Worm (Caenorhabditis elegans) whole organism, L2 larva: ENCODE measurements around the gene ife-5.

Experiments
- C34F6.9 ChIP-seq: fragments of 150-350 bp; optimal IDR thresholded peaks from 2 replicates; lab custom pipeline; 2014; ENCODE audit warnings: missing biosample characterization, missing genetic modification characterization
- R02D3.7 ChIP-seq: fragments of 150-350 bp; optimal IDR thresholded peaks from 2 replicates; lab custom pipeline; 2014; ENCODE audit warnings: missing biosample characterization, missing genetic modification characterization
- ZK546.5 ChIP-seq: sonication (generic microtip); optimal IDR thresholded peaks from 2 replicates; lab custom pipeline; 2017; ENCODE audit warnings: missing biosample characterization, missing genetic modification characterization
- ama-1 ChIP-seq: fragments of 150-350 bp; optimal IDR thresholded peaks from 2 replicates; lab custom pipeline; 2018; ENCODE audit warnings: inconsistent platforms
- blmp-1 ChIP-seq: sonication (generic microtip); optimal IDR thresholded peaks from 2 replicates; lab custom pipeline; 2017; ENCODE audit warnings: missing genetic modification characterization, mild to moderate bottlenecking, missing compliant biosample characterization, antibody characterized with exemption, moderate library complexity; ENCODE audit not compliant: insufficient read depth
- crh-2 ChIP-seq: sonication (generic microtip); optimal IDR thresholded peaks from 2 replicates; lab custom pipeline; 2017; ENCODE audit warnings: missing biosample characterization, missing genetic modification characterization
- dmd-4 ChIP-seq: sonication (generic microtip); optimal IDR thresholded peaks from 2 replicates; lab custom pipeline; 2017; ENCODE audit warnings: missing biosample characterization, missing genetic modification characterization
- egl-27 ChIP-seq: sonication (generic microtip); optimal IDR thresholded peaks from 3 replicates; lab custom pipeline; 2017; ENCODE audit warnings: missing biosample characterization, missing genetic modification reagents, missing genetic modification characterization
- elt-3 ChIP-seq: sonication (generic microtip); optimal IDR thresholded peaks from 2 replicates; lab custom pipeline; 2017; ENCODE audit warnings: missing biosample characterization, missing genetic modification characterization
- fos-1 ChIP-seq: fragments of 150-350 bp; optimal IDR thresholded peaks from 2 replicates; lab custom pipeline; 2014; ENCODE audit warnings: missing biosample characterization, missing genetic modification characterization
- gmeb-1 ChIP-seq: fragments of 150-350 bp; optimal IDR thresholded peaks from 2 replicates; lab custom pipeline; 2014; ENCODE audit warnings: missing biosample characterization, missing genetic modification characterization
- lin-13 ChIP-seq: fragments of 150-350 bp; optimal IDR thresholded peaks from 2 replicates; lab custom pipeline; 2014; ENCODE audit warnings: missing biosample characterization, missing genetic modification reagents, missing genetic modification characterization
- lin-39 ChIP-seq: fragments of 150-350 bp; optimal IDR thresholded peaks from 2 replicates; lab custom pipeline; 2014; ENCODE audit warnings: missing biosample characterization, missing genetic modification reagents, missing genetic modification characterization
- lsy-2 ChIP-seq, 2 experiments: fragments of 150-350 bp in 1 of 2; sonication (generic microtip) in 1 of 2; optimal IDR thresholded peaks; 2 replicates each; lab custom pipeline; 2014 to 2017; ENCODE audit warnings: missing biosample characterization in 2 of 2, missing genetic modification characterization in 2 of 2
- mab-5 ChIP-seq: fragments of 150-350 bp; optimal IDR thresholded peaks from 2 replicates; lab custom pipeline; 2014; ENCODE audit warnings: missing biosample characterization, missing genetic modification characterization
- mbf-1 ChIP-seq: sonication (generic microtip); optimal IDR thresholded peaks from 2 replicates; lab custom pipeline; 2017; ENCODE audit warnings: missing biosample characterization, missing genetic modification characterization
- mdl-1 ChIP-seq, 2 experiments: fragments of 150-350 bp in 1 of 2; sonication (generic microtip) in 1 of 2; optimal IDR thresholded peaks; 2 replicates each; lab custom pipeline; 2017; ENCODE audit warnings: missing biosample characterization in 2 of 2, missing genetic modification characterization in 2 of 2
- nhr-10 ChIP-seq: sonication (generic microtip); optimal IDR thresholded peaks from 2 replicates; lab custom pipeline; 2017; ENCODE audit warnings: missing biosample characterization, missing genetic modification characterization
- nhr-11 ChIP-seq: fragments of 150-350 bp; optimal IDR thresholded peaks from 2 replicates; lab custom pipeline; 2014; ENCODE audit warnings: missing biosample characterization, missing genetic modification characterization
- nhr-129 ChIP-seq: fragments of 150-350 bp; optimal IDR thresholded peaks from 2 replicates; lab custom pipeline; 2014; ENCODE audit warnings: missing biosample characterization, missing genetic modification characterization
- nhr-21 ChIP-seq: fragments of 150-350 bp; optimal IDR thresholded peaks from 2 replicates; lab custom pipeline; 2014; ENCODE audit warnings: missing biosample characterization, missing genetic modification characterization
- nhr-23 ChIP-seq: fragments of 150-350 bp; optimal IDR thresholded peaks from 2 replicates; lab custom pipeline; 2014; ENCODE audit warnings: missing biosample characterization, missing genetic modification reagents, missing genetic modification characterization
- nhr-237 ChIP-seq: fragments of 150-350 bp; optimal IDR thresholded peaks from 2 replicates; lab custom pipeline; 2014; ENCODE audit warnings: missing biosample characterization, missing genetic modification characterization
- nhr-25 ChIP-seq: fragments of 150-350 bp; sonication (generic microtip); optimal IDR thresholded peaks from 3 replicates; lab custom pipeline; 2014; ENCODE audit warnings: missing biosample characterization, missing genetic modification characterization
- nhr-6 ChIP-seq: fragments of 150-350 bp; optimal IDR thresholded peaks from 2 replicates; lab custom pipeline; 2014; ENCODE audit warnings: missing biosample characterization, missing genetic modification characterization
- sem-4 ChIP-seq: fragments of 150-350 bp; optimal IDR thresholded peaks from 2 replicates; lab custom pipeline; 2014; ENCODE audit warnings: missing biosample characterization, missing genetic modification reagents, missing genetic modification characterization
- skn-1 ChIP-seq: sonication (generic microtip); optimal IDR thresholded peaks from 2 replicates; lab custom pipeline; 2017; ENCODE audit warnings: missing biosample characterization, missing genetic modification characterization
- sma-3 ChIP-seq: sonication (generic microtip); optimal IDR thresholded peaks from 2 replicates; lab custom pipeline; 2016; ENCODE audit warnings: missing genetic modification reagents, missing genetic modification characterization, missing compliant biosample characterization
- unc-55 ChIP-seq: fragments of 150-350 bp; sonication (generic microtip); optimal IDR thresholded peaks from 3 replicates; lab custom pipeline; 2014; ENCODE audit warnings: missing biosample characterization, missing genetic modification reagents, missing genetic modification characterization

Gene ife-5

ce11 chrII:12266145-12266544 lies 14.3 kb upstream of the ife-5 start, which contains the start of gene tric-1B.1:
Gene tric-1B.1, minus strand, starts transcription at chrII:12266245.
- TF ChIP-seq nhr-21, result no peak
- no peak for TF ChIP-seq elt-3 (tag; lab: Kevin White, UChicago)
- no peak for TF ChIP-seq nhr-10
- TF ChIP-seq mbf-1, result no peak
- TF ChIP-seq nhr-25 (tag; lab: Kevin White, UChicago), result no peak
- TF ChIP-seq skn-1, result no peak

ce11 chrII:12266797-12267196 lies 13.7 kb upstream of the ife-5 start:
- TF ChIP-seq C34F6.9 (tag; lab: Kevin White, UChicago) (no peak), fos-1 (peak; percentile 37), unc-55 (no peak)

- peak; percentile 6 for TF ChIP-seq C34F6.9 (tag; lab: Kevin White, UChicago)
- peak; percentile 5 for TF ChIP-seq nhr-129 (tag; lab: Kevin White, UChicago)
- no peak for TF ChIP-seq mdl-1 (tag; optimal IDR thresholded peaks at IDR 0.05; lab: Kevin White, UChicago)
- TF ChIP-seq ama-1 (lab: Kevin White, UChicago), result no peak
- peak in 1 of 2 experiments; percentile 45 for TF ChIP-seq lsy-2 (tag; optimal IDR thresholded peaks at IDR 0.05; lab: Kevin White, UChicago)
- TF ChIP-seq, all 48 proteins: peak for 3
These were observed 11.6 kb upstream of the ife-5 start for ce11 chrII:12268857-12269256.

ce11 chrII:12274944-12275343 lies 5.5 kb upstream of the ife-5 start, which contains the start of gene Y57A10A.27:
Gene Y57A10A.27, minus strand, starts transcription at chrII:12275044.
- no peak for TF ChIP-seq sem-4 (tag; lab: Kevin White, UChicago)
- TF ChIP-seq mdl-1 (tag; optimal IDR thresholded peaks at IDR 0.05; lab: Kevin White, UChicago), result no peak
- TF ChIP-seq elt-3 (tag; lab: Kevin White, UChicago), result no peak
- no peak for TF ChIP-seq gmeb-1 (tag; lab: Kevin White, UChicago)
- TF ChIP-seq sma-3 (GFP tag; lab: Kevin White, UChicago), result no peak
- TF ChIP-seq unc-55, result no peak
- no peak for TF ChIP-seq nhr-10
- TF ChIP-seq crh-2, result no peak
- TF ChIP-seq nhr-23 (tag; lab: Kevin White, UChicago), result no peak
- TF ChIP-seq nhr-6 (tag; lab: Kevin White, UChicago), result no peak
- no peak for TF ChIP-seq lin-13 (GFP tag; lab: Kevin White, UChicago)
- TF ChIP-seq lsy-2 (tag; optimal IDR thresholded peaks at IDR 0.05; lab: Kevin White, UChicago), result no peak
- TF ChIP-seq, all 48 proteins: peak for 0

ce11 chrII:12278602-12279001 lies 1.9 kb upstream of the ife-5 start:
- TF ChIP-seq C34F6.9 (tag; lab: Kevin White, UChicago), result no peak
- TF ChIP-seq sem-4 (tag; lab: Kevin White, UChicago), result no peak
- TF ChIP-seq gmeb-1 (tag; lab: Kevin White, UChicago), result no peak

ce11 chrII:12279259-12279658 lies 1.2 kb upstream of the ife-5 start, which contains the start of the genes tric-1B.2 and Y57A10A.29:
Gene tric-1B.2, minus strand, starts transcription at chrII:12279387.
Gene Y57A10A.29, plus strand, starts transcription at chrII:12279561.
- TF ChIP-seq nhr-237 (tag; lab: Kevin White, UChicago), result no peak
- peak; percentile 28 for TF ChIP-seq unc-55
- TF ChIP-seq C34F6.9 (tag; lab: Kevin White, UChicago), result peak; percentile 21
- TF ChIP-seq egl-27 (tag; lab: Kevin White, UChicago), result no peak
- TF ChIP-seq crh-2, result no peak
- no peak for TF ChIP-seq nhr-23 (tag; lab: Kevin White, UChicago)
- peak in 1 of 2 experiments; percentile 10 for TF ChIP-seq lsy-2 (tag; optimal IDR thresholded peaks at IDR 0.05; lab: Kevin White, UChicago)
- TF ChIP-seq R02D3.7 (tag; lab: Kevin White, UChicago), result no peak

- TF ChIP-seq mab-5 (tag; lab: Kevin White, UChicago) (no peak), nhr-23 (tag; lab: Kevin White, UChicago) (no peak), lin-13 (GFP tag; lab: Kevin White, UChicago) (no peak), ZK546.5 (tag; lab: Kevin White, UChicago) (no peak), blmp-1 (no peak), dmd-4 (tag; lab: Kevin White, UChicago) (no peak), ama-1 (lab: Kevin White, UChicago) (no peak), sma-3 (GFP tag; lab: Kevin White, UChicago) (no peak), elt-3 (tag; lab: Kevin White, UChicago) (no peak), nhr-11 (tag; lab: Kevin White, UChicago) (no peak), crh-2 (no peak), lin-39 (tag; lab: Kevin White, UChicago) (no peak)
These were observed 3.6 kb downstream of the ife-5 start for ce11 chrII:12284045-12284444.
